Fruit fly (Drosophila melanogaster) whole organism, prepupa: ENCODE measurements around the gene Kcmf1.

Source experiments
- Lpt ChIP-seq: fragments of 200-800 bp; sonication (Bioruptor generic); optimal IDR thresholded peaks from 3 replicates; lab custom pipeline; 2016; ENCODE audit warnings: missing biosample characterization, missing genetic modification characterization
- lz ChIP-seq: fragments of 200-800 bp; sonication (Bioruptor generic); optimal IDR thresholded peaks from 3 replicates; lab custom pipeline; 2016; ENCODE audit warnings: missing biosample characterization, missing genetic modification characterization

DNA sequence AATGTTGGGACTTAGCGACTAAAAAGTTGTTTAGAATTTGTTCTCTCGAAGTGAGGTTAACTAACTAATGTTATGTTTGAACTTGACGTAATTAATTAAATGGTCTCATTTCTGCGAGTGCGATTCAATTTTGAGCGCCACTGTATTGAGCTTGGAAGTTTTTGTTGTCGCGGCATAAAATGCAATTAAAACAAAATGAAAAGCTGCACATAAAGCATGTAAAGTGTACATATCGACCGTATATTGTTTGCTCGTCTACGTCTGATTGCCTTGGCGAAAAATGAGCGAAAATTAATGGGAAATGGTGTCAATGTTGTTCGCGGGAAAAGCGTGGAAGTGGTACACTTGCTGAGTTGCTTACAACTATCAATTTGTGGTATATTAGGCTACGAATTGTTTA is 2.2 kb upstream of the Kcmf1 start:
- TF ChIP-seq Lpt (GFP tag; lab: Kevin White, UChicago) = no peak
- no peak for TF ChIP-seq lz (GFP tag; lab: Kevin White, UChicago)
